Worm (Caenorhabditis elegans): ENCODE results near the gene flor-1.
A peak's percentile ranks its signal among the peaks of the same experiment; 100 is the strongest.

Gene flor-1

DNA sequence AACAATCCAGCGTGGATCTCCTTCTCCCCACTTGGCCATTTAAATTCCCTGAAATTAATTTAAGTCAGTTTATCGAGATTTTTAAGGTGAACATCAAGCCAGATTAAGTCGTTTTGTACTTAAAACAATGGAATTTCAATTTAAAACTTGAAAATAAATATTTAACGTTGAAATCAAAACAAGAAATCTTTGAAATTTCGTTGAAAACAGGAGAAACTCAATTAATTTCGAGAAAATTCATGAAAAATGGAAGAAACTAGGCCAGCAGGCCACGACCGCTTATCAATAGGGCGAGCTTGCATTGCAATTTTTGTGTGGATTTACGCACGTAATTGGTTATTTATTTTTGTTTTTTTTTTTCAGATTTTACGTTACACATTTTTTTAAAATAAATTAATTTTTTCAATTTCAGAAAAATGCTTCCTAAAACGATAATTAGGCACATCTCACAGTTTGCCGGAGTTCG, 34.0 kb downstream of the flor-1 start, which contains the start of the genes ahsa-1 and C01G10.7 (continued):
- peak; percentile 57 for TF ChIP-seq efl-1 (GFP tag; optimal IDR thresholded peaks at IDR 0.05)
- peak; percentile 77 for TF ChIP-seq Y79H2A.3 (GFP tag; conservative IDR thresholded peaks at IDR 0.05)
- TF ChIP-seq mel-28 (tag; optimal IDR thresholded peaks at IDR 0.05; ENCODE audit: borderline replicate concordance), result peak; percentile 57
- TF ChIP-seq sptf-2 (GFP tag; optimal IDR thresholded peaks at IDR 0.05), result peak; percentile 41
- no peak for TF ChIP-seq cebp-2 (GFP tag; IDR thresholded peaks at IDR 0.05)
- TF ChIP-seq attf-3 (GFP tag; conservative IDR thresholded peaks at IDR 0.05), result peak; percentile 69
- TF ChIP-seq ceh-27 (GFP tag; optimal IDR thresholded peaks at IDR 0.05), result peak; percentile 92
- peak; percentile 74 for TF ChIP-seq ztf-18 (tag; optimal IDR thresholded peaks at IDR 0.05)
- peak; percentile 37 for TF ChIP-seq B0261.1 (tag; optimal IDR thresholded peaks at IDR 0.05)
- TF ChIP-seq ztf-3 (GFP tag; optimal IDR thresholded peaks at IDR 0.05), result no peak
- TF ChIP-seq ccch-3 (GFP tag; optimal IDR thresholded peaks at IDR 0.05), result peak; percentile 30
- TF ChIP-seq dpl-1 (GFP tag; optimal IDR thresholded peaks at IDR 0.05), result no peak

DNA sequence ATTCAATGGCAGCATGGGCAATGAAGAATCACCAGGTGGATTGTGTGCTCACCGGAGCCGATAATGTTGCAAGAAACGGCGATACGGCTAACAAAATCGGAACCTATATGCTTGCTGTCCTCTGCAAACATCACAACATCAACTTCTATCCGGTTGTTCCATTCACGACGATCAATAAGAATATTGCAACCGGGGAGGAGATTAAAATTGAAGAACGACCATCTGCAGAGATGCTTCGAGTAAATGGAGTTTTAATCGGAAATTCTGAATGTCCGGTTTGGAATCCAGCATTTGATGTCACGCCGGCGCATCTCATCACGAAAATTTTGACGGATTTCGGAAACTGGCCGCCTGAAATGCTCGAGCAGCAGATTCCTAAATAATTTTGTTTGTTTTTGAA, 35.8 kb downstream of the flor-1 start:
- TF ChIP-seq zfh-2 (GFP tag; conservative IDR thresholded peaks at IDR 0.05) (no peak), Y53G8AR.9 (GFP tag; conservative IDR thresholded peaks at IDR 0.05) (peak; percentile 55), cebp-2 (GFP tag; IDR thresholded peaks at IDR 0.05) (0 out of 2 replicates have a peak, but pooled peaks have one; percentile 35), B0336.3 (GFP tag; IDR thresholded peaks at IDR 0.05) (peak; percentile 82), ceh-58 (GFP tag; IDR thresholded peaks at IDR 0.05) (no peak), attf-3 (GFP tag; conservative IDR thresholded peaks at IDR 0.05) (no peak), lsl-1 (GFP tag; optimal IDR thresholded peaks at IDR 0.05) (peak; percentile 30), lin-35 (GFP tag; optimal IDR thresholded peaks at IDR 0.05) (no peak), pbrm-1 (GFP tag; IDR thresholded peaks at IDR 0.05) (no peak), nhr-90 (tag; optimal IDR thresholded peaks at IDR 0.05) (peak; percentile 6), lir-1 (GFP tag; conservative IDR thresholded peaks at IDR 0.05) (no peak), T26A5.8 (tag; optimal IDR thresholded peaks at IDR 0.05) (no peak), Y53F4B.3 (GFP tag; IDR thresholded peaks at IDR 0.05) (no peak), ztf-22 (GFP tag; optimal IDR thresholded peaks at IDR 0.05) (peak; percentile 5), chd-7 (tag; optimal IDR thresholded peaks at IDR 0.05) (peak; percentile 57), sdz-38 (tag; optimal IDR thresholded peaks at IDR 0.05) (no peak), let-607 (tag; optimal IDR thresholded peaks at IDR 0.05) (no peak), tbp1 (GFP tag; optimal IDR thresholded peaks at IDR 0.05) (peak; percentile 53), D2030.7 (GFP tag; IDR thresholded peaks at IDR 0.05) (peak; percentile 45), F57C9.4 (tag; optimal IDR thresholded peaks at IDR 0.05) (peak; percentile 4), aptf-3 (GFP tag; IDR thresholded peaks at IDR 0.05) (no peak), cebp-1 (GFP tag; IDR thresholded peaks at IDR 0.05) (no peak), cebp-1 (tag; optimal IDR thresholded peaks at IDR 0.05) (peak; percentile 65), nhr-27 (tag; optimal IDR thresholded peaks at IDR 0.05) (no peak), unc-130 (GFP tag; optimal IDR thresholded peaks at IDR 0.05) (no peak), repo-1 (tag; optimal IDR thresholded peaks at IDR 0.05) (peak; percentile 71), ZK185.1 (tag; optimal IDR thresholded peaks at IDR 0.05; ENCODE audit: poor library complexity, severe bottlenecking) (peak; percentile 30), madf-3 (GFP tag; IDR thresholded peaks at IDR 0.05) (peak; percentile 58; the same call in 1 of the 2 replicates), nfyb-1 (GFP tag; IDR thresholded peaks at IDR 0.05) (0 out of 2 replicates have a peak, but pooled peaks have one; percentile 27), B0019.2 (GFP tag; conservative IDR thresholded peaks at IDR 0.05) (no peak), T07F8.4 (tag; optimal IDR thresholded peaks at IDR 0.05) (peak; percentile 34), Y95B8A.8 (GFP tag; IDR thresholded peaks at IDR 0.05) (0 out of 2 replicates have a peak, but pooled peaks have one; percentile 40), athp-1 (tag; optimal IDR thresholded peaks at IDR 0.05) (peak; percentile 82), F57A8.1 (GFP tag; optimal IDR thresholded peaks at IDR 0.05) (no peak), ztf-26 (tag; optimal IDR thresholded peaks at IDR 0.05) (peak; percentile 9), zim-3 (tag; optimal IDR thresholded peaks at IDR 0.05) (peak; percentile 33), ekl-4 (GFP tag; IDR thresholded peaks at IDR 0.05) (peak; percentile 58), attf-6 (GFP tag; IDR thresholded peaks at IDR 0.05) (peak; percentile 57)
